Fruit fly (Drosophila melanogaster) whole organism, adult: ENCODE measurements around the gene tHMG2.

Source experiments
- CG12768 ChIP-seq: fragments of 200-800 bp; sonication (Bioruptor generic); optimal IDR thresholded peaks from 2 replicates; lab custom pipeline; 2017; ENCODE audit warnings: missing biosample characterization, missing genetic modification characterization, mild to moderate bottlenecking, moderate library complexity, missing genetic modification reagents
- CG33017 ChIP-seq: fragments of 200-800 bp; sonication (Bioruptor generic); optimal IDR thresholded peaks from 2 replicates; lab custom pipeline; 2018; ENCODE audit warnings: missing biosample characterization, mild to moderate bottlenecking, missing genetic modification characterization, moderate library complexity
- Mnt ChIP-seq: fragments of 200-800 bp; sonication (Bioruptor generic); optimal IDR thresholded peaks from 2 replicates; lab custom pipeline; 2016; ENCODE audit warnings: missing biosample characterization, mild to moderate bottlenecking, missing genetic modification characterization
- bab1 ChIP-seq: fragments of 200-800 bp; sonication (Bioruptor generic); optimal IDR thresholded peaks from 3 replicates; lab custom pipeline; 2019; ENCODE audit warnings: missing biosample characterization, mild to moderate bottlenecking, missing genetic modification characterization, moderate library complexity
- ovo ChIP-seq: fragments of 200-800 bp; sonication (Bioruptor generic); optimal IDR thresholded peaks from 2 replicates; lab custom pipeline; 2016; ENCODE audit warnings: missing biosample characterization, missing genetic modification characterization

- TF ChIP-seq ovo (GFP tag; lab: Kevin White, UChicago) (no peak), Mnt (GFP tag; lab: Kevin White, UChicago) (no peak), bab1 (no peak), CG12768 (GFP tag; lab: Kevin White, UChicago) (no peak), CG33017 (tag; lab: Kevin White, UChicago) (no peak)
Observed at dm6 chr3R:22483537-22483936, 9.2 kb upstream of the tHMG2 start.
